Fruit fly (Drosophila melanogaster) whole organism, embryonic: ENCODE results near the gene Cpr78Cb.

ENCODE experiments used
- Asciz ChIP-seq: fragments of 200-800 bp; sonication (Bioruptor generic); optimal IDR thresholded peaks from 2 replicates; lab custom pipeline; 2017; ENCODE audit warnings: missing biosample characterization, mild to moderate bottlenecking, missing genetic modification characterization, missing genetic modification reagents
- Bgb ChIP-seq: fragments of 200-800 bp; sonication (Bioruptor generic); IDR thresholded peaks from 2 replicates; pipeline ENCODE4 v1.3.6; 2022; ENCODE audit warnings: missing biosample characterization, missing genetic modification characterization; ENCODE audit not compliant: partially characterized antibody
- Blimp-1 ChIP-seq: fragments of 200-800 bp; sonication (Bioruptor generic); optimal IDR thresholded peaks from 3 replicates; lab custom pipeline; 2018; ENCODE audit warnings: missing biosample characterization, missing genetic modification characterization, mild to moderate bottlenecking, moderate library complexity, missing genetic modification reagents
- CG12219 ChIP-seq: fragments of 200-800 bp; sonication (Bioruptor generic); optimal IDR thresholded peaks from 3 replicates; lab custom pipeline; 2018; ENCODE audit warnings: missing biosample characterization, mild to moderate bottlenecking, missing genetic modification characterization
- CG13287 ChIP-seq: fragments of 200-800 bp; sonication (Bioruptor generic); IDR thresholded peaks from 2 replicates; pipeline ENCODE4 v1.3.6; 2022; ENCODE audit warnings: missing biosample characterization, missing genetic modification characterization; ENCODE audit not compliant: partially characterized antibody
- CG15011 ChIP-seq: fragments of 200-800 bp; sonication (Bioruptor generic); optimal IDR thresholded peaks from 3 replicates; lab custom pipeline; 2018; ENCODE audit warnings: missing biosample characterization, mild to moderate bottlenecking, missing genetic modification characterization
- CG15269 ChIP-seq: fragments of 200-800 bp; sonication (Bioruptor generic); optimal IDR thresholded peaks from 2 replicates; lab custom pipeline; 2018; ENCODE audit warnings: missing biosample characterization, mild to moderate bottlenecking, missing genetic modification characterization, moderate library complexity
- CG15479 ChIP-seq: fragments of 200-800 bp; sonication (Bioruptor generic); optimal IDR thresholded peaks from 3 replicates; lab custom pipeline; 2019; ENCODE audit warnings: missing biosample characterization, mild to moderate bottlenecking, missing genetic modification characterization, moderate library complexity
- CG15601 ChIP-seq: fragments of 200-800 bp; sonication (Bioruptor generic); optimal IDR thresholded peaks from 3 replicates; lab custom pipeline; 2019; ENCODE audit warnings: missing biosample characterization, mild to moderate bottlenecking, missing genetic modification characterization, moderate library complexity
- CG2199 ChIP-seq: fragments of 200-800 bp; sonication (Bioruptor generic); IDR thresholded peaks from 3 replicates; pipeline ENCODE4 v1.3.6; 2022; ENCODE audit warnings: missing biosample characterization, missing genetic modification characterization
- CG3281 ChIP-seq: fragments of 200-800 bp; sonication (Bioruptor generic); optimal IDR thresholded peaks from 3 replicates; lab custom pipeline; 2017; ENCODE audit warnings: missing biosample characterization, mild to moderate bottlenecking, missing genetic modification characterization
- CG4854 ChIP-seq: fragments of 200-800 bp; sonication (Bioruptor generic); optimal IDR thresholded peaks from 2 replicates; lab custom pipeline; 2016; ENCODE audit warnings: missing biosample characterization, missing genetic modification characterization, inconsistent platforms
- CG6254 ChIP-seq: fragments of 200-800 bp; sonication (Bioruptor generic); optimal IDR thresholded peaks from 3 replicates; lab custom pipeline; 2017; ENCODE audit warnings: mild to moderate bottlenecking, missing biosample characterization, missing genetic modification reagents, missing genetic modification characterization
- CG6689 ChIP-seq: fragments of 200-800 bp; sonication (Bioruptor generic); IDR thresholded peaks from 2 replicates; pipeline ENCODE4 v1.3.6; 2022; ENCODE audit warnings: missing biosample characterization, missing genetic modification characterization
- CG6765 ChIP-seq: fragments of 200-800 bp; sonication (Bioruptor generic); optimal IDR thresholded peaks from 3 replicates; lab custom pipeline; 2017; ENCODE audit warnings: missing biosample characterization, mild to moderate bottlenecking, missing genetic modification characterization
- CG7357 ChIP-seq: fragments of 200-800 bp; sonication (Bioruptor generic); IDR thresholded peaks from 3 replicates; pipeline ENCODE4 v1.3.6; 2022; ENCODE audit warnings: missing biosample characterization, missing genetic modification characterization
- CTCF ChIP-seq: fragments of 200-800 bp; sonication (Bioruptor generic); optimal IDR thresholded peaks from 2 replicates; lab custom pipeline; 2017; ENCODE audit warnings: missing biosample characterization, mild to moderate bottlenecking, missing genetic modification characterization, moderate library complexity
- D19A ChIP-seq: fragments of 200-800 bp; optimal IDR thresholded peaks from 3 replicates; lab custom pipeline; 2019; ENCODE audit warnings: missing biosample characterization, mild to moderate bottlenecking, missing genetic modification characterization, moderate library complexity
- D19B ChIP-seq: fragments of 200-800 bp; sonication (Bioruptor generic); optimal IDR thresholded peaks from 2 replicates; lab custom pipeline; 2017; ENCODE audit warnings: missing biosample characterization, mild to moderate bottlenecking, missing genetic modification characterization
- Dbx ChIP-seq: fragments of 200-800 bp; sonication (Bioruptor generic); IDR thresholded peaks from 3 replicates; pipeline ENCODE4 v1.3.6; 2022; ENCODE audit warnings: missing biosample characterization, missing genetic modification characterization
- E2f2 ChIP-seq: fragments of 200-800 bp; sonication (Bioruptor generic); IDR thresholded peaks from 2 replicates; pipeline ENCODE4 v1.3.6; 2022; ENCODE audit warnings: missing biosample characterization, missing genetic modification characterization
- HLH4C ChIP-seq: fragments of 200-800 bp; sonication (Bioruptor generic); IDR thresholded peaks from 3 replicates; pipeline ENCODE4 v1.3.6; 2022; ENCODE audit warnings: missing biosample characterization, missing genetic modification characterization; ENCODE audit not compliant: partially characterized antibody
- HmgZ ChIP-seq: fragments of 200-800 bp; sonication (Bioruptor generic); optimal IDR thresholded peaks from 2 replicates; lab custom pipeline; 2018; ENCODE audit warnings: missing biosample characterization, mild to moderate bottlenecking, missing genetic modification characterization
- Hr51 ChIP-seq, 2 experiments: fragments of 200-800 bp; sonication (Bioruptor generic); optimal IDR thresholded peaks; 2 replicates in 1 of 2; 3 replicates in 1 of 2; lab custom pipeline; 2016 to 2018; ENCODE audit warnings: missing biosample characterization in 2 of 2, missing genetic modification characterization in 2 of 2, mild to moderate bottlenecking in 1 of 2, moderate library complexity in 1 of 2
- Med ChIP-seq: fragments of 200-800 bp; sonication (Bioruptor generic); peaks from one replicate; lab custom pipeline; 2016; ENCODE audit warnings: missing biosample characterization, missing genetic modification characterization, mild to moderate bottlenecking, inconsistent platforms, moderate library complexity
- NC2α ChIP-seq: fragments of 200-800 bp; sonication (Bioruptor generic); optimal IDR thresholded peaks from 2 replicates; lab custom pipeline; 2016; ENCODE audit warnings: missing biosample characterization, missing genetic modification characterization
- Neu2 ChIP-seq: fragments of 200-800 bp; sonication (Bioruptor generic); optimal IDR thresholded peaks from 3 replicates; lab custom pipeline; 2016; ENCODE audit warnings: missing biosample characterization, missing genetic modification characterization, borderline replicate concordance
- Rx ChIP-seq: fragments of 200-800 bp; sonication (Bioruptor generic); IDR thresholded peaks from 2 replicates; pipeline ENCODE4 v1.3.6; 2022; ENCODE audit warnings: missing biosample characterization, missing genetic modification characterization
- Side ChIP-seq: fragments of 200-800 bp; sonication (Bioruptor generic); optimal IDR thresholded peaks from 2 replicates; lab custom pipeline; 2016; ENCODE audit warnings: missing biosample characterization, missing genetic modification characterization
- amos ChIP-seq: fragments of 200-800 bp; sonication (Bioruptor generic); IDR thresholded peaks from 2 replicates; pipeline ENCODE4 v1.3.6; 2022; ENCODE audit warnings: missing biosample characterization, missing genetic modification characterization; ENCODE audit not compliant: partially characterized antibody
- exex ChIP-seq: fragments of 200-800 bp; sonication (Bioruptor generic); optimal IDR thresholded peaks from 4 replicates; lab custom pipeline; 2018; ENCODE audit warnings: missing biosample characterization, mild to moderate bottlenecking, missing genetic modification characterization, moderate library complexity
- grn ChIP-seq: fragments of 200-800 bp; sonication (Bioruptor generic); optimal IDR thresholded peaks from 3 replicates; lab custom pipeline; 2017; ENCODE audit warnings: missing biosample characterization, missing genetic modification characterization
- kay ChIP-seq: fragments of 200-800 bp; sonication (Bioruptor generic); optimal IDR thresholded peaks from 2 replicates; lab custom pipeline; 2016; ENCODE audit warnings: missing biosample characterization, missing genetic modification characterization
- luna ChIP-seq: fragments of 200-800 bp; sonication (Bioruptor generic); optimal IDR thresholded peaks from 2 replicates; lab custom pipeline; 2016; ENCODE audit warnings: missing biosample characterization, missing genetic modification characterization
- pfk ChIP-seq: fragments of 200-800 bp; sonication (Bioruptor generic); optimal IDR thresholded peaks from 2 replicates; lab custom pipeline; 2018; ENCODE audit warnings: missing biosample characterization, mild to moderate bottlenecking, missing genetic modification characterization, moderate library complexity
- phol ChIP-seq: fragments of 200-800 bp; sonication (Bioruptor generic); optimal IDR thresholded peaks from 3 replicates; lab custom pipeline; 2018; ENCODE audit warnings: missing biosample characterization, mild to moderate bottlenecking, missing genetic modification characterization, moderate library complexity
- salm ChIP-seq: fragments of 200-800 bp; sonication (Bioruptor generic); optimal IDR thresholded peaks from 2 replicates; lab custom pipeline; 2018; ENCODE audit warnings: missing biosample characterization, mild to moderate bottlenecking, missing genetic modification characterization
- sens ChIP-seq: fragments of 200-800 bp; sonication (Bioruptor generic); peaks from one replicate; lab custom pipeline; 2016; ENCODE audit warnings: missing biosample characterization, missing genetic modification characterization
- stwl ChIP-seq: fragments of 200-800 bp; sonication (Bioruptor generic); optimal IDR thresholded peaks from 3 replicates; lab custom pipeline; 2018; ENCODE audit warnings: missing biosample characterization, mild to moderate bottlenecking, missing genetic modification characterization, moderate library complexity
- sug ChIP-seq: fragments of 200-800 bp; optimal IDR thresholded peaks from 2 replicates; lab custom pipeline; 2019; ENCODE audit warnings: missing biosample characterization, mild to moderate bottlenecking, missing genetic modification characterization, moderate library complexity
- tll ChIP-seq, 2 experiments: fragments of 200-800 bp in 1 of 2; fragments of >200 bp in 1 of 2; sonication (Bioruptor generic) in 1 of 2; optimal IDR thresholded peaks; 2 replicates each; lab custom pipeline; 2017 to 2019; ENCODE audit warnings: missing biosample characterization in 2 of 2, missing genetic modification characterization in 2 of 2, mild to moderate bottlenecking in 1 of 2, moderate library complexity in 1 of 2
- toy ChIP-seq: fragments of 200-800 bp; sonication (Bioruptor generic); IDR thresholded peaks from 2 replicates; pipeline ENCODE4 v1.3.6; 2022; ENCODE audit warnings: missing biosample characterization, missing genetic modification characterization
- vvl ChIP-seq: fragments of 200-800 bp; sonication (Bioruptor generic); IDR thresholded peaks from 2 replicates; pipeline ENCODE4 v1.3.6; 2022; ENCODE audit warnings: missing biosample characterization, missing genetic modification characterization

Gene Cpr78Cb

DNA sequence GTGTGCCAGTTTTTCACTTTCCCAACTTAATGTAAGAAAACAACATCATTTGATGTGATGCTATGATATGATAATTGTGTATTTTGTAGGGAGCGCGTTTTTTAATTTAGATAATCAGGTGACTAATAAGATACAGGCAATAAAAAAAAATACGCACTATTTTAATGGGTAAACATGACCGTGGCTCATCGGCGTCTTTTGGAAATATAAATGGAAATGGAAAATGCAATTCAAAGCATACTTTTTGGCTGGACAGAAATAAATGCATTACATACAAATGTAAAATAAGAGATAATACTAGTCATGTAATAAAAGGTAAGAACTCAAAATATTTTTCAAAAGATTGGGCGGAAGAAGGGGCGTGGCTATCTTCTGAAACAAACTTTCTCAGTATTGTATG is 31.9 kb upstream of the Cpr78Cb start:
- TF ChIP-seq D19B (GFP tag; lab: Kevin White, UChicago) (peak; percentile 33), CG7357 (GFP tag; lab: Robert Waterston, UW) (no peak), pfk (GFP tag; lab: Kevin White, UChicago) (no peak), CG2199 (peak; percentile 57; the same call in 2 of the 3 replicates), Rx (GFP tag; lab: Robert Waterston, UW) (no peak), tll (GFP tag; optimal IDR thresholded peaks at IDR 0.05; lab: Kevin White, UChicago) (no peak), kay (GFP tag; lab: Kevin White, UChicago) (peak; percentile 43), HmgZ (tag; lab: Kevin White, UChicago) (peak; percentile 20), Side (GFP tag; lab: Kevin White, UChicago) (no peak), vvl (GFP tag; lab: Robert Waterston, UW) (peak; percentile 55; the same call in 1 of the 2 replicates), toy (GFP tag; lab: Robert Waterston, UW) (no peak), stwl (tag; lab: Kevin White, UChicago) (peak; percentile 21), Asciz (GFP tag; lab: Kevin White, UChicago) (peak; percentile 12), amos (GFP tag; lab: Robert Waterston, UW) (peak; percentile 38; the same call in 1 of the 2 replicates), E2f2 (GFP tag; lab: Robert Waterston, UW) (no peak), Bgb (GFP tag; lab: Robert Waterston, UW) (peak; percentile 45), CG3281 (GFP tag; lab: Kevin White, UChicago) (no peak), CG6689 (GFP tag; lab: Robert Waterston, UW) (no peak), sens (peak; percentile 74), CG6254 (no peak), exex (tag; lab: Kevin White, UChicago) (peak; percentile 34), CG15011 (no peak), CTCF (peak; percentile 72), CG15269 (tag; lab: Kevin White, UChicago) (peak; percentile 11), Neu2 (GFP tag; lab: Kevin White, UChicago) (no peak), Blimp-1 (GFP tag; lab: Kevin White, UChicago) (no peak), Med (peak; percentile 17), CG12219 (no peak), salm (no peak), HLH4C (GFP tag; lab: Robert Waterston, UW) (no peak), Dbx (0 out of 3 replicates have a peak, but pooled peaks have one; percentile 7), grn (GFP tag; lab: Kevin White, UChicago) (peak; percentile 41), CG15601 (no peak), phol (no peak), NC2α (no peak), CG13287 (GFP tag; lab: Robert Waterston, UW) (peak; percentile 28; the same call in 1 of the 2 replicates), CG6765 (GFP tag; lab: Kevin White, UChicago) (peak; percentile 31), luna (no peak), sug (tag; lab: Kevin White, UChicago) (no peak), CG4854 (no peak)

DNA sequence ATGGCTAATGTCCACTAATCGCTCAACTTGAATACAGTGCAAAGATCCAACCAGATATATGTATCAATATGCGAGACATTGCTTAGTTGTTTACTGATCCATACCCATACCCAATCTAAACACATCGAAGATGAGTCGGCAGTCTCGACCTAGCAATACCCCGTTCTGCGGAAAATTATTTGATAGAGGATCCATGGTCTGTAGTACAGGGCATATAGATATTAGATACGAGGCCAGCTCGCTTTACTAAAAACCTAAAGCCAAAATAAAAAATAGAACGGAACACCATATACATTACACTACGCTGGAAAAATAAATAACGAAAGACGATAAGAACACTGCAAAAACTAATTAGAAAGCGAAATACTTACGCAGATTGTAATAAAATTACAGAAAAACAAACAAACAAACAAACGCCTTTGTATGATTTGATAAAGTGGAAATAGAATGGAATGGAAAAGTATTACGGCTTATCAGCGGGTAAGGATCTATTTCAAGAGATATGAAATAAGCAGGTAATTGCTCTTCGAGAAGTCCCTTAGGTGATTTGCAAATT is 28.1 kb upstream of the Cpr78Cb start:
- TF ChIP-seq sens (peak; percentile 20), CG15479 (GFP tag; lab: Kevin White, UChicago) (peak; percentile 82), Hr51 (GFP tag; optimal IDR thresholded peaks at IDR 0.05; lab: Kevin White, UChicago) (no peak), D19A (tag; lab: Kevin White, UChicago) (no peak), D19B (GFP tag; lab: Kevin White, UChicago) (peak; percentile 58)
